Fruit fly (Drosophila melanogaster): ENCODE results near the gene Rpn9.

Gene Rpn9

dm6 chr3R:23732990-23733512, at the start of gene Rpn9, which contains the start of gene Hmgcr:
TSS of gene Rpn9 (minus strand) at chr3R:23733462.
TSS of gene Hmgcr (plus strand) at chr3R:23733324.
- TF ChIP-seq pad (GFP tag; optimal IDR thresholded peaks at IDR 0.05) (no peak), CG11617 (GFP tag; optimal IDR thresholded peaks at IDR 0.05) (peak; percentile 29), CG33017 (tag; optimal IDR thresholded peaks at IDR 0.05) (peak; percentile 38), kay (GFP tag; ENCODE audit: borderline replicate concordance) (peak; percentile 99), Clk (GFP tag; optimal IDR thresholded peaks at IDR 0.05) (no peak), Crg-1 (GFP tag; optimal IDR thresholded peaks at IDR 0.05) (peak; percentile 46), CG14711 (tag; optimal IDR thresholded peaks at IDR 0.05) (peak; percentile 3), cic (GFP tag; optimal IDR thresholded peaks at IDR 0.05) (peak; percentile 24), Hr96 (GFP tag; optimal IDR thresholded peaks at IDR 0.05) (no peak), CG1620 (GFP tag; optimal IDR thresholded peaks at IDR 0.05) (no peak), bab1 (GFP tag; optimal IDR thresholded peaks at IDR 0.05) (peak; percentile 68), cnc (optimal IDR thresholded peaks at IDR 0.05) (no peak), Mnt (GFP tag; optimal IDR thresholded peaks at IDR 0.05) (peak; percentile 28), tj (GFP tag; optimal IDR thresholded peaks at IDR 0.05) (peak; percentile 29)

dm6 chr3R:23782456-23783402, 49.5 kb upstream of the Rpn9 start:
- TF ChIP-seq Clk (GFP tag; optimal IDR thresholded peaks at IDR 0.05) (peak; percentile 42), CG14711 (tag; optimal IDR thresholded peaks at IDR 0.05) (no peak), Hr96 (GFP tag; optimal IDR thresholded peaks at IDR 0.05) (peak; percentile 27), tj (GFP tag; optimal IDR thresholded peaks at IDR 0.05) (no peak), ovo (GFP tag; optimal IDR thresholded peaks at IDR 0.05) (peak; percentile 17), CG1620 (GFP tag; optimal IDR thresholded peaks at IDR 0.05) (peak; percentile 45), CG33017 (tag; optimal IDR thresholded peaks at IDR 0.05) (peak; percentile 38), CG12768 (GFP tag; optimal IDR thresholded peaks at IDR 0.05) (peak; percentile 79), Mnt (GFP tag; optimal IDR thresholded peaks at IDR 0.05) (peak; percentile 44), CG11617 (GFP tag; optimal IDR thresholded peaks at IDR 0.05) (peak; percentile 42), toe (GFP tag; optimal IDR thresholded peaks at IDR 0.05) (peak; percentile 15), Crg-1 (GFP tag; optimal IDR thresholded peaks at IDR 0.05) (peak; percentile 62), bab1 (GFP tag; optimal IDR thresholded peaks at IDR 0.05) (no peak), cic (GFP tag; optimal IDR thresholded peaks at IDR 0.05) (peak; percentile 94), cnc (optimal IDR thresholded peaks at IDR 0.05) (no peak), CG5204 (GFP tag; optimal IDR thresholded peaks at IDR 0.05) (peak; percentile 26), pad (GFP tag; optimal IDR thresholded peaks at IDR 0.05) (peak; percentile 68), kay (GFP tag; ENCODE audit: borderline replicate concordance) (no peak), CG7101 (tag; optimal IDR thresholded peaks at IDR 0.05) (peak; percentile 33), CG7045 (GFP tag; optimal IDR thresholded peaks at IDR 0.05) (peak; percentile 33)

- TF ChIP-seq ovo (GFP tag; optimal IDR thresholded peaks at IDR 0.05) (peak; percentile 91), Clk (GFP tag; optimal IDR thresholded peaks at IDR 0.05) (peak; percentile 81), CG7101 (tag; optimal IDR thresholded peaks at IDR 0.05) (peak; percentile 79), cnc (optimal IDR thresholded peaks at IDR 0.05) (no peak), pad (GFP tag; optimal IDR thresholded peaks at IDR 0.05) (peak; percentile 63), toe (GFP tag; optimal IDR thresholded peaks at IDR 0.05) (peak; percentile 96), tj (GFP tag; optimal IDR thresholded peaks at IDR 0.05) (peak; percentile 82), Mnt (GFP tag; optimal IDR thresholded peaks at IDR 0.05) (peak; percentile 93), CG7045 (GFP tag; optimal IDR thresholded peaks at IDR 0.05) (peak; percentile 72), CG11617 (GFP tag; optimal IDR thresholded peaks at IDR 0.05) (peak; percentile 84), CG33017 (tag; optimal IDR thresholded peaks at IDR 0.05) (peak; percentile 47), CG5204 (GFP tag; optimal IDR thresholded peaks at IDR 0.05) (peak; percentile 85), kay (GFP tag; ENCODE audit: borderline replicate concordance) (no peak), Crg-1 (GFP tag; optimal IDR thresholded peaks at IDR 0.05) (peak; percentile 77), CG1620 (GFP tag; optimal IDR thresholded peaks at IDR 0.05) (peak; percentile 92), Hr96 (GFP tag; optimal IDR thresholded peaks at IDR 0.05) (peak; percentile 90), cic (GFP tag; optimal IDR thresholded peaks at IDR 0.05) (peak; percentile 71), CG14711 (tag; optimal IDR thresholded peaks at IDR 0.05) (peak; percentile 65), bab1 (GFP tag; optimal IDR thresholded peaks at IDR 0.05) (peak; percentile 87), CG12768 (GFP tag; optimal IDR thresholded peaks at IDR 0.05) (peak; percentile 71)
These were observed 48.2 kb upstream of the Rpn9 start, which contains the start of the genes Nup98-96 and mbc for dm6 chr3R:23781466-23781935. TSS of gene Nup98-96 (minus strand) at chr3R:23781621. TSS of gene mbc (plus strand) at chr3R:23781765.

dm6 chr3R:23780757-23781156, 47.5 kb upstream of the Rpn9 start:
- TF ChIP-seq CG11617 (GFP tag; optimal IDR thresholded peaks at IDR 0.05) = no peak
- no peak for TF ChIP-seq ovo (GFP tag; optimal IDR thresholded peaks at IDR 0.05)
- no peak for TF ChIP-seq CG7045 (GFP tag; optimal IDR thresholded peaks at IDR 0.05)
- TF ChIP-seq CG1620 (GFP tag; optimal IDR thresholded peaks at IDR 0.05) = no peak
- no peak for TF ChIP-seq CG7101 (tag; optimal IDR thresholded peaks at IDR 0.05)
- TF ChIP-seq Clk (GFP tag; optimal IDR thresholded peaks at IDR 0.05) = no peak
- no peak for TF ChIP-seq tj (GFP tag; optimal IDR thresholded peaks at IDR 0.05)
- no peak for TF ChIP-seq toe (GFP tag; optimal IDR thresholded peaks at IDR 0.05)
- TF ChIP-seq Crg-1 (GFP tag; optimal IDR thresholded peaks at IDR 0.05) = no peak
- no peak for TF ChIP-seq CG33017 (tag; optimal IDR thresholded peaks at IDR 0.05)
- TF ChIP-seq kay (GFP tag; ENCODE audit: borderline replicate concordance) = no peak

Data from whole organism, adult.